Worm (Caenorhabditis elegans): ENCODE data around the gene C34D10.1.

DNA sequence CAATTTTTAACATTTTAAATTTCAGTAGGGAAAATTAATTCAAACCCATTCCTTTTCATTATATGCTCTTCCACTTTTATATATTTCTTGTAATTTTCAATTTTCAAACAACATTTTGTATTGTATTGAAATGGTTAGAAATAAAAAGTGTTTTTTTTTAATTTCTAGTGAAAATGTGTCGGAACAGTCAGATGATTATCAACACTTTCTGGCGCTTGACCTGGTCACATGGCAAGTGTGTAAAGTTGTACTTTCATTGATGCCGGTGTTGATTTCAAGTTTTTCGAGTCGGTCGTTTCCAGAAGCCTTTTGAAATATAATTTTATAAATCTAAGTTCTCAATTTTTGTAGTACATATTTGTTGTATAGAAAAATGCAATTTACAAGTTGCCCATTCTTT, 2.6 kb upstream of the C34D10.1 start:
- TF ChIP-seq ets-7 (tag; optimal IDR thresholded peaks at IDR 0.05), result no peak
- no peak for TF ChIP-seq ceh-13 (GFP tag; optimal IDR thresholded peaks at IDR 0.05)
- TF ChIP-seq ama-1 (optimal IDR thresholded peaks at IDR 0.05), result no peak
- no peak for TF ChIP-seq hnd-1 (tag; optimal IDR thresholded peaks at IDR 0.05)
- no peak for TF ChIP-seq scrt-1 (GFP tag; IDR thresholded peaks at IDR 0.05)
- no peak for TF ChIP-seq hmg-4 (GFP tag; optimal IDR thresholded peaks at IDR 0.05)
- no peak for TF ChIP-seq hmbx-1 (tag; optimal IDR thresholded peaks at IDR 0.05)
- TF ChIP-seq F13C5.2 (tag; optimal IDR thresholded peaks at IDR 0.05), result no peak
- no peak for TF ChIP-seq B0310.2 (tag; optimal IDR thresholded peaks at IDR 0.05)
- TF ChIP-seq tbx-11 (GFP tag; IDR thresholded peaks at IDR 0.05), result no peak

All from whole organism, early embryonic.